Worm (Caenorhabditis elegans) whole organism, midembryonic: ENCODE data around the gene hlh-25.
"Not testable (repeated sequence)": the region's sequence is repeated elsewhere in the genome, so short reads cannot be mapped to it uniquely, and the experiment has no call there.

Source experiments
- T22C8.4 ChIP-seq: fragments of 200-800 bp; sonication (Bioruptor generic); IDR thresholded peaks from 2 replicates; pipeline ENCODE4 v1.3.6; 2022; ENCODE audit warnings: missing genetic modification characterization, missing compliant biosample characterization
- cog-1 ChIP-seq: sonication (generic microtip); optimal IDR thresholded peaks from 2 replicates; lab custom pipeline; 2016; ENCODE audit warnings: missing genetic modification characterization, missing compliant biosample characterization
- flt-1 ChIP-seq: fragments of 200-800 bp; sonication (Bioruptor generic); IDR thresholded peaks from 2 replicates; pipeline ENCODE4 v1.3.6; 2022; ENCODE audit warnings: missing genetic modification characterization, missing compliant biosample characterization
- klf-2 ChIP-seq: fragments of 200-800 bp; sonication (Bioruptor generic); conservative IDR thresholded peaks from 2 replicates; pipeline ENCODE4 v1.3.6; 2022; ENCODE audit warnings: missing genetic modification reagents, missing genetic modification characterization, missing compliant biosample characterization
- med-1 ChIP-seq: sonication (generic microtip); optimal IDR thresholded peaks from 2 replicates; lab custom pipeline; 2017; ENCODE audit warnings: missing genetic modification characterization, mild to moderate bottlenecking, missing compliant biosample characterization, antibody characterized with exemption, missing genetic modification reagents; ENCODE audit not compliant: insufficient read depth
- ref-1 ChIP-seq: fragments of 200-800 bp; sonication (Bioruptor generic); conservative IDR thresholded peaks from 2 replicates; pipeline ENCODE4 v1.3.6; 2022; ENCODE audit warnings: missing genetic modification reagents, missing genetic modification characterization, missing compliant biosample characterization
- tab-1 ChIP-seq: fragments of 200-800 bp; sonication (Bioruptor generic); IDR thresholded peaks from 2 replicates; pipeline ENCODE4 v1.3.6; 2022; ENCODE audit warnings: missing genetic modification characterization, missing compliant biosample characterization
- ztf-23 ChIP-seq: fragments of 200-800 bp; sonication (Bioruptor generic); IDR thresholded peaks from 2 replicates; pipeline ENCODE4 v1.3.6; 2022; ENCODE audit warnings: missing genetic modification reagents, missing genetic modification characterization, missing compliant biosample characterization
- ztf-29 ChIP-seq: fragments of 200-800 bp; sonication (Bioruptor generic); IDR thresholded peaks from 2 replicates; pipeline ENCODE4 v1.3.6; 2022; ENCODE audit warnings: missing genetic modification reagents, missing genetic modification characterization, missing compliant biosample characterization

hlh-25 gene

DNA sequence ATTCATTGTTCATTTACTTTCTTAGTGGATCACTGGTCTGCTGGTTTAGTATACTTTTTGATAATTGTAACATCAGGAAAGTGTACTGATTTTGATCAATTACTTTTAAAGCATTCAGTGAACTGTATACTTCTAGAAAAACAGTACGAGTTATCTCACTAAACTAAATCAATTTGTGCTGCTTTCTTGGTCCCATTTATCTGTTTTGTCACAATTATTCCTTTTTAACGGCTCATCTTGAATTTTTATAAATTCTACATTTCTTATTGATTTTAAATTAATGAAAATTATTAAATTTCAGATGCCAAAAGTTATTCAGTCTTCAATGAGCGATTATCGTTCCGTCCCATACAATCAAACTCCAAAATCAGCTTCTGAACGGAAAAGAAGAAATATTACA lies at the start of gene hlh-25:
hlh-25 (plus strand) TSS at position 301 of the 400 bp plus-strand sequence.
- not testable (repeated sequence) for TF ChIP-seq T22C8.4 (GFP tag; lab: Robert Waterston, UW); med-1 (GFP tag; lab: Kevin White, UChicago); ztf-23 (GFP tag; lab: Robert Waterston, UW)

DNA sequence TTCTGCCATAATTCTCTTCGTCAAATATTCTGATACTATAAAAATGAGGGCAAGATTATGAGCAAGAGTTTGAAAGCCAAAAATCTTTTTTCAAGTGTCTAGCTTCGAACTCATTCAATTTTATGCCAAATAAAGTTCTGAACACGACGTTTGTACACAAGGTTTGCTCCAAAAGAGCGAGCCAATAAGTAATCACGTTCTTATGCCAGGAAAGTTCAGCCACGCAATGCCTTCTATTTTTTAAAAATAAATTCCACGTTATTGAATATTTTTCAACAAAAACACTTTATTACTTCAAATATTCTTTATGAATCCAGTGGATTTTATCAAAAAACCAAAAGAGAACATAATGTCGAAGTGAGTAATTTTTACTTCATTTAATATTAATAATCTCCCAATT lies 47.2 kb upstream of the hlh-25 start, which contains the start of gene nep-5:
nep-5 (plus strand) TSS at position 301 of the 400 bp plus-strand sequence.
- TF ChIP-seq T22C8.4 (GFP tag; lab: Robert Waterston, UW) (no peak), ref-1 (GFP tag; lab: Robert Waterston, UW) (no peak), cog-1 (no peak), med-1 (GFP tag; lab: Kevin White, UChicago) (no peak), ztf-29 (GFP tag; lab: Robert Waterston, UW) (no peak), flt-1 (GFP tag; lab: Robert Waterston, UW) (no peak), ztf-23 (GFP tag; lab: Robert Waterston, UW) (no peak), klf-2 (GFP tag; lab: Robert Waterston, UW) (no peak), tab-1 (GFP tag; lab: Robert Waterston, UW) (no peak)

DNA sequence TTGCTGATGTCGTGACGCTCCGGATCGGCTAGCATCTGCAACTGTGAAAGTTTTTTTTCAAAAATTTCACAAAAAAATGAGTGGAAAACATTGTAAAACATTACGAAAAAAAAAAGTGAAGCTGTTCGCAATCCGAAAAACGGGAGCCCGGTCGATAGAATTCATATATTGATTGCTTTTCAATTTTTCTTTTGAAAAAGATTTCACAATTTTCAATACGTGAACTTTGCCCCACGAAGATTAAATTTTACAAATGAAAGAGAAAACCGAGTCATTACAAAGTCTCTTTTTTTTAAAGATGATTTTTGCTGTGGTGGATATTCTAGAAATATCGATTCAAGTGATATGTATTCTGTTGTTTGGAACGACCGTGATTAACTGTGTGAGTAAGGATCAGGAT lies 40.6 kb upstream of the hlh-25 start, which contains the start of gene F12A10.6:
F12A10.6 (minus strand) TSS at position 101 of the 400 bp plus-strand sequence.
- TF ChIP-seq T22C8.4 (GFP tag; lab: Robert Waterston, UW): no peak

DNA sequence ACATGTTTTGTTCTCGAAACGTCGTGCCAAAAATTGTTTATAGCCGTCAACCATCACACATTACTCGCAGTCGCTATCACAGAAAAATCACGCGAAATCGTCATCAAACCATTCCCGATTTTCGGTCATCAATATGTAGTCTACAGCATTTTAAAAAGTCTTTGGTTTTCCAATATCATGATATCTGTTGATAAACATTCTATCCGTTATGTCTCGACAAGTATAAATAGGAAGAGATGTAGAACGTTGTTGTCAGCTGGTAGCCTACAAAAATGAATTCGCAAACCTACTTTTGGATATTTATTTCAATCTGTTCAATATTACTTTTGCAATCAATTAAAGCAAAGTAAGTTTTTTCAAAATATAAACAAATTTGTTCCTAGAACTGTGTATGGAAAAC lies 38.7 kb upstream of the hlh-25 start, which contains the start of gene F12A10.1:
F12A10.1 (plus strand) TSS at position 166 of the 400 bp plus-strand sequence.
- TF ChIP-seq med-1 (GFP tag; lab: Kevin White, UChicago) (no peak), cog-1 (no peak), tab-1 (GFP tag; lab: Robert Waterston, UW) (no peak)

DNA sequence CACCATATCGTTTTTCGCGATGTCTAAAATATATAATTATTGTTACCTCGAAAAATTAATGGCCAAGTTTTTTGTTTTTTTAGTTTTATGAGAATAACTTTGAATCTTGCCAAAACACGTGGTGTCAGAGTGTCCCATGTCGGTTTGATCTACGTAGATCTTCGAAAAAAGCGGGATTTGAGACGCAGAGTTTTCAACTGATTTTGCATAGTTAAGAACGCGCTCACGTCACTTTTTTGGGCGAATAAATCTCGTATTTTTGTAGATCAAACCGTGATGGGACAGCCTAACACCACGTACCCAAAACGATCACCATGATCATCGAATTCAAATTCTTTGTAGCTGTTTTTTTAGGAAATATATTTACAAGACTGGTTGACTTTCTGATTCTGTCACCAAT lies 37.5 kb upstream of the hlh-25 start:
- TF ChIP-seq klf-2 (GFP tag; lab: Robert Waterston, UW) (no peak), tab-1 (GFP tag; lab: Robert Waterston, UW) (no peak), flt-1 (GFP tag; lab: Robert Waterston, UW) (no peak), ztf-29 (GFP tag; lab: Robert Waterston, UW) (no peak), cog-1 (no peak), ztf-23 (GFP tag; lab: Robert Waterston, UW) (no peak), med-1 (GFP tag; lab: Kevin White, UChicago) (no peak), ref-1 (GFP tag; lab: Robert Waterston, UW) (no peak), T22C8.4 (GFP tag; lab: Robert Waterston, UW) (no peak)

DNA sequence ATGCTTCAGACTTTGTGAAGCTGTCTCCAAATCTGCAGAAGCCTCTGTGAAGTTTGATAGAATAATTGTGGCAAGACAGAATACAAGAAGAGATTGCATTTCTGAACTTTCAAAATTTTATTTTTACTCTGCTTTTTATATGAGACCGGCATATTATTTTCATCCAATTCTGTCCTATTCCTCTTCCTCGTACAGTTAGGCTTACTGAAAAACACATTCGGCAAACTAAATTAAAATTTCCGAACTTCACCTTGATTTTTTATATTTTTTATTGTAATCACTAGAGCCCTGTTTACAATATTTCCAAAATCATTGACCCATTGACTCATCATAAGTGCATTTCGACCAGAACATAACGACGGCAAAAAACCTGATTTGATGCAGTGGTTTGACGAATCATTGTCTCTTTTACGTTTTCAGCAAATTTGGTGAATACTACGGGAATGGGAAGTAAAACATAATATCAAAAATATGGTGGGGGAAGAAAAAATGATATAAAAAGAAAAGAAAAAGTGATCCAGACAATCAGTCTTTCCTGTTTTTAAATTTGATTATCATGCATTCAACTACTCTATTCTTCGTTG lies 36.8 kb upstream of the hlh-25 start, which contains the start of the genes suex-1 and F12A10.9:
suex-1 (minus strand) TSS at position 101 of the 584 bp plus-strand sequence.
F12A10.9 (plus strand) TSS at position 534 of the 584 bp plus-strand sequence.
- TF ChIP-seq T22C8.4 (GFP tag; lab: Robert Waterston, UW) (no peak), med-1 (GFP tag; lab: Kevin White, UChicago) (no peak), ztf-29 (GFP tag; lab: Robert Waterston, UW) (no peak), flt-1 (GFP tag; lab: Robert Waterston, UW) (no peak), cog-1 (no peak), ref-1 (GFP tag; lab: Robert Waterston, UW) (no peak), tab-1 (GFP tag; lab: Robert Waterston, UW) (no peak), klf-2 (GFP tag; lab: Robert Waterston, UW) (no peak), ztf-23 (GFP tag; lab: Robert Waterston, UW) (no peak)

DNA sequence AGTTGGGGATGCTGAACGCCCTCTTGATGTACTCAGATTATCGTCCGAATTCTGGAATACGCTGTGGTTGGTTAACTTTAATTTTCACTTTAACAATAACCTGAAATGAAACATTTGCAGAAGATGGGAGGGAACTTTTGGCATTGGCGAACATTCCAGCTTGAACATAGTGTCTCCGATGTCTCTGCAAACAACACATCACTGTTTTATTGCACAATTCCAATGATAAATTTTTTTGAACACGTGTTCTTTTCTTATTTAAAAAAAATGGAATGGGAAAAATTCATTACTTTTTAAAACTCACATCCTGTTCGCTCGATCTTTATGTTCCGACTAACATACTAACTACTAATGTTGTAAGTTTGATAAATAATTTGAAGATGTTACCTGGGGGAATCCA lies 34.6 kb upstream of the hlh-25 start, which contains the start of gene fzy-1:
fzy-1 (plus strand) TSS at position 301 of the 400 bp plus-strand sequence.
- TF ChIP-seq cog-1 (no peak), ztf-29 (GFP tag; lab: Robert Waterston, UW) (no peak), ztf-23 (GFP tag; lab: Robert Waterston, UW) (no peak), flt-1 (GFP tag; lab: Robert Waterston, UW) (no peak)

DNA sequence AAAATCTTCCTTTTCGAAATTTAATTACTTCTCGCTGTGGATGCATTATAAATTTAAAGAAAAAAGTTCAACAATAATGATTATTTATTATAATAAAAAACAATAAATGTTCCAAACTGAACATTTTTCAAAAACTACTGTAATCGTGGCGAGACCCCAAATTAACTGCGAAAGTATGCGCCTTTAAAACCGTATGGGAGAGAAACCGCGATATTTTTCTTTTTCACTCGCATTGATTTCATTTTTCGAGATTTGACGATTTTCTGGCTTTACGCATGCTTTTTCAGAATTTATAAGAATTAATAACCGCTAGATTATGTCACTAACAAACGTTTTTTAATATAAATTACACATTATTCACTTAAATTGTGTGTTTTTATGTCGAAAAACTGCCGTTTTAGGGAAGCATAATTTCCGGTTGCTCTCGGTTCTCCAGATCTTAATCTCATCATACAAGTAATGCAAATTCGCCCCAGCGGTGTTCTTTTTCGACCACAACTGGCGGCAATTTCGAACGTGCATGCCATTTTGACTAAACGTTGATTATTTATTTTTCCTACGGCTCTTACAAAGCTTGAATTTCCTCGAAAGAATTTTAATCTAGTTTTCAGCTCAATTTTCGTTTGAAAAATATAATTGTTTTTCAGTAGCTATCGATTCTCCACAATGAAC lies 33.9 kb upstream of the hlh-25 start, which contains the start of gene F12A10.8:
F12A10.8 (minus strand) TSS at position 79 of the 672 bp plus-strand sequence.
- TF ChIP-seq klf-2 (GFP tag; lab: Robert Waterston, UW): no peak
- TF ChIP-seq ztf-29 (GFP tag; lab: Robert Waterston, UW): no peak

DNA sequence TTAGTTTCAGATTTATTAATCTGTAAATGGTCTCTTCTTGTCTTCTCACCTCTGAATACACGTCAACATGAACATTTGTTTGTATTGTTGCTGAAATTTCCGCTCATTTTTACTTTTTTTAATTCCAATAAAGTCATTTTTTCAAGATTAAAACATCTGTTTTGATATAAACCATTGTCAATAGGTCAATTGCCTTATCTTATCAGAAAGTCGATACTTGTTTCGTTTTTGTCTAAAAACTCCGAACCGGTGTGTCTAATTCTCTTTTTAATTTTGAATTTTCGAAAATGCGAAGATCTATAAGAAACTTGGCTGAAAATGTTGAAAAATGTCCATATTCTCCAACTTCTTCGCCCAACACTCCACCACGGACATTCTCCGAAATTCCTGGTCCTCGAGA lies 31.3 kb upstream of the hlh-25 start, which contains the start of gene cyp-44A1:
cyp-44A1 (plus strand) TSS at position 285 of the 400 bp plus-strand sequence.
- TF ChIP-seq T22C8.4 (GFP tag; lab: Robert Waterston, UW): no peak
- TF ChIP-seq klf-2 (GFP tag; lab: Robert Waterston, UW): no peak
- no peak for TF ChIP-seq tab-1 (GFP tag; lab: Robert Waterston, UW)
- TF ChIP-seq med-1 (GFP tag; lab: Kevin White, UChicago): no peak
- no peak for TF ChIP-seq ztf-29 (GFP tag; lab: Robert Waterston, UW)
- TF ChIP-seq ztf-23 (GFP tag; lab: Robert Waterston, UW): no peak

DNA sequence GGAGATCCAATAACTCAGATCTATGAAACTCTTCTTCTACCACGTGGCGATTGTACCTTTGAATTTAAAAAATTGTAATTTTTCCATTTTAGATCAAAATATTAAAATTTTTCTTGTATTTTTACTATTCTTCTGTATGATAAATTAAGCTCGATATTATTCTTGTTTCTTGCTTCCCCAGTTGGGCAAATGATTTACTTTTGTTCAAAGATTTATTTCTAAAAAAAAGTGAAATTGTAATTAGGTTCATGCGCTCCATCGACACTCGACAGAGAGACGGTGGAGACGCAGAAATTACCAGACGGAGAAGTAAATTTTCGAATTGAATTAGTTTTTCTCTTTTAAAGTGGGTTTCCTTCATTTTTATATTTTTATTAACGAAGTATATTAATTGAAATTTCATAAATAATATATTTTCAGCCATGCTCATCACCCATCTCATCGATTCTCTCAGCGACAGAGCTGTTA lies 29.2 kb upstream of the hlh-25 start, which contains the start of gene npp-24:
npp-24 (plus strand) TSS at position 51 of the 468 bp plus-strand sequence.
- TF ChIP-seq flt-1 (GFP tag; lab: Robert Waterston, UW) (no peak), ztf-29 (GFP tag; lab: Robert Waterston, UW) (no peak), klf-2 (GFP tag; lab: Robert Waterston, UW) (no peak), ref-1 (GFP tag; lab: Robert Waterston, UW) (no peak), med-1 (GFP tag; lab: Kevin White, UChicago) (no peak), T22C8.4 (GFP tag; lab: Robert Waterston, UW) (no peak), tab-1 (GFP tag; lab: Robert Waterston, UW) (no peak), cog-1 (no peak), ztf-23 (GFP tag; lab: Robert Waterston, UW) (no peak)
